Worm (Caenorhabditis elegans): ENCODE data around the gene nhr-180.

The nhr-180 gene

DNA sequence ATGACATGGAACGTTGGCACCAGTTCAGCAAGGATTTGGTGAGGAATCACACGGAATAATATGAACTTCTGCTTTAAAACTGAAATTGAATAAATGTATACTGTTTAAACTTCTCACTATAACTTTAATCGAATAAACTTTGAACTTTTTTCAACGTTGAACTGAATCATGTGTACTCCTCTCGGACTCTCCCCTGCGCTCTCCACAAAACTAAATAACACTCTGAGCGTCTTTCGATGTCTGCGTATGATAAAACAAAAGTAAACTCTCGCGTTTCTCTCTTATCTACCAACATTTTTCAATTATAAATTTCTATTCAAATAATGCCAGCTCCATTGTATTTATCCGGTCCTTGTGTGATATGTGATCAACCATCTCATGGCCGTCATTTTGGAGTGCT is 35.5 kb downstream of the nhr-180 start:
- TF ChIP-seq elt-2 (tag; optimal IDR thresholded peaks at IDR 0.05) (peak; percentile 25), elt-3 (tag; optimal IDR thresholded peaks at IDR 0.05) (no peak), unc-39 (tag; optimal IDR thresholded peaks at IDR 0.05) (no peak), pqm-1 (tag; optimal IDR thresholded peaks at IDR 0.05) (peak; percentile 10), nhr-28 (tag; optimal IDR thresholded peaks at IDR 0.05) (no peak), egl-27 (tag; optimal IDR thresholded peaks at IDR 0.05) (no peak), pha-4 (tag; optimal IDR thresholded peaks at IDR 0.05) (peak; percentile 59), hmg-11 (tag; optimal IDR thresholded peaks at IDR 0.05) (no peak), fos-1 (tag; optimal IDR thresholded peaks at IDR 0.05) (no peak), snpc-4 (tag; optimal IDR thresholded peaks at IDR 0.05) (peak; percentile 8)

DNA sequence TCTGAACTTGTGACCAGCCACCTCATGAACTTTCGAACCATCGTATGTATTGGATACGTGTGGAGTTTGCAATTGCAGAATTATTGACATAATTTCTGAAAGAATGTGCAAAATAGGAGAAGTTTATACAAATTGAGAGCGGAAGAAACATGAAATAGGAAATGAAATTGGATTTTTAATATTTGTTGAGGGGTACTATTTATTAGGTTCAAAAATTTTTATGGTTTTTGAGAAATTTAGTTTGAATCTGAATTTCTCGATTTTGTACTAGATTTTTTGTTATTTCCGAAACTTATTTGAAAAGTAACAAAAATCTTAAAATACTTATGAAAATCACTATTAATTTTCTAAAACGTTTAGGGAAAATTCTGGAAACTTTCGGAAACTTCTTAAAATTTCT is 38.8 kb downstream of the nhr-180 start, which contains the start of gene F48G7.9:
Gene F48G7.9, minus strand, starts transcription at position 101 of the 400 bp plus-strand sequence.
- TF ChIP-seq unc-39 (tag; optimal IDR thresholded peaks at IDR 0.05) (no peak), skn-1 (tag; optimal IDR thresholded peaks at IDR 0.05) (no peak), nhr-23 (tag; optimal IDR thresholded peaks at IDR 0.05) (no peak), pha-4 (tag; optimal IDR thresholded peaks at IDR 0.05) (no peak), fkh-2 (tag; optimal IDR thresholded peaks at IDR 0.05) (no peak), lsy-12 (tag; optimal IDR thresholded peaks at IDR 0.05) (no peak)

DNA sequence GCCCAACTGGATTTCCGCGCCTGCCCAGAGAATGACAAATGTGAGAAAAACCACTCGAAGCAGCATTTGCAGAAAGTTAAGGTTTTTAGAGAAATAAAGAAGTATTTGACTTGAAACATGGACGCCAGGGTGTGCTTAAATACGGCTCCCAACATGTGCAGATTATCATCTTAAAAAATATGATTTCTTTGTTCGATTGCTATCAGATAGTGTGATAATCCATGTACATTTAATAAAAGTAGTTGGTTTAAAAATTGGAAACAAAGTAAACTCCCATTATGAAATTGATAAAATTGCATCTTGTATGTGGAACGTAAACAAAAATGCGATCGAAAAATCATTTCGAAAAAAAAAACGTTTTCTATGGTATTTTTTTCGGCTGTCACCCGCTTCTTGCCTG is 39.7 kb downstream of the nhr-180 start, which contains the start of gene F48G7.8:
Gene F48G7.8, minus strand, starts transcription at position 101 of the 400 bp plus-strand sequence.
- TF ChIP-seq ceh-82 (tag; optimal IDR thresholded peaks at IDR 0.05), result no peak
- TF ChIP-seq elt-3 (tag; optimal IDR thresholded peaks at IDR 0.05), result no peak
- no peak for TF ChIP-seq snpc-4 (tag; optimal IDR thresholded peaks at IDR 0.05)
- no peak for TF ChIP-seq sea-2 (GFP tag; optimal IDR thresholded peaks at IDR 0.05)
- no peak for TF ChIP-seq nhr-43 (tag; optimal IDR thresholded peaks at IDR 0.05; ENCODE audit: poor library complexity, severe bottlenecking)
- TF ChIP-seq egl-27 (tag; optimal IDR thresholded peaks at IDR 0.05), result no peak
- no peak for TF ChIP-seq fos-1 (tag; optimal IDR thresholded peaks at IDR 0.05)
- TF ChIP-seq hmg-11 (tag; optimal IDR thresholded peaks at IDR 0.05), result no peak
- TF ChIP-seq nhr-25 (tag; optimal IDR thresholded peaks at IDR 0.05), result no peak
- TF ChIP-seq eor-1 (tag; optimal IDR thresholded peaks at IDR 0.05), result no peak
- no peak for TF ChIP-seq unc-39 (tag; optimal IDR thresholded peaks at IDR 0.05)
- TF ChIP-seq pqm-1 (tag; optimal IDR thresholded peaks at IDR 0.05), result no peak
- TF ChIP-seq elt-2 (tag; optimal IDR thresholded peaks at IDR 0.05), result no peak
- no peak for TF ChIP-seq egl-5 (tag; optimal IDR thresholded peaks at IDR 0.05)
- TF ChIP-seq nhr-237 (tag; optimal IDR thresholded peaks at IDR 0.05), result no peak
- no peak for TF ChIP-seq ceh-9 (tag; optimal IDR thresholded peaks at IDR 0.05)
- TF ChIP-seq ceh-28 (tag; optimal IDR thresholded peaks at IDR 0.05), result no peak
- no peak for TF ChIP-seq ZK546.5 (tag; optimal IDR thresholded peaks at IDR 0.05)
- no peak for TF ChIP-seq ztf-4 (tag; optimal IDR thresholded peaks at IDR 0.05)

DNA sequence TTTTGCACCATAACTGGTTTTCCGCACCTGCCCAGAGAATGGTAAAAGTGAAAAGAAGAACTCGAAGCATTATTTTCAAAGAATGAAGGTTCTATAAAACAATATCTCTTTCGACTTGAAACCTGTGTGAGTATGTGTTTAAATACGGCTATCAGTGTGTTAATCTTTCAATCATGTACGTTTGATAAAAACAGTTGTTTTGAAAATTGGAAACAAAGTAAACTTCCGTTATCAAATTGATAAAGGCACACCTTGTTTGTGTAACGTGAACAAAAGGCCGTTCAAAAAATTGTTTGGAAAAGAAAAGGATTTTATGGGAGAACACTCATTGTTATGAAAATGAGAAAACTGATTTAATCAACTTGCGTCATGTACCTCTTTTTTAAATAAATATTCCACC is 41.0 kb downstream of the nhr-180 start, which contains the start of gene F48G7.7:
Gene F48G7.7, minus strand, starts transcription at position 101 of the 400 bp plus-strand sequence.
- TF ChIP-seq skn-1 (tag; optimal IDR thresholded peaks at IDR 0.05), result no peak
- TF ChIP-seq nhr-43 (tag; optimal IDR thresholded peaks at IDR 0.05; ENCODE audit: poor library complexity, severe bottlenecking), result no peak
- TF ChIP-seq nhr-67 (tag; optimal IDR thresholded peaks at IDR 0.05), result no peak
- TF ChIP-seq pha-4 (tag; optimal IDR thresholded peaks at IDR 0.05), result no peak
- no peak for TF ChIP-seq egl-27 (tag; optimal IDR thresholded peaks at IDR 0.05)
- TF ChIP-seq unc-62 (GFP tag; optimal IDR thresholded peaks at IDR 0.05), result no peak
- no peak for TF ChIP-seq mdl-1 (tag; optimal IDR thresholded peaks at IDR 0.05)
- no peak for TF ChIP-seq elt-1 (tag; optimal IDR thresholded peaks at IDR 0.05)
- TF ChIP-seq ceh-16 (tag; optimal IDR thresholded peaks at IDR 0.05), result no peak
- no peak for TF ChIP-seq ceh-82 (tag; optimal IDR thresholded peaks at IDR 0.05)
- TF ChIP-seq eor-1 (tag; optimal IDR thresholded peaks at IDR 0.05), result no peak
- TF ChIP-seq daf-12 (tag; optimal IDR thresholded peaks at IDR 0.05), result no peak
- TF ChIP-seq egl-5 (tag; optimal IDR thresholded peaks at IDR 0.05), result no peak
- TF ChIP-seq fos-1 (tag; optimal IDR thresholded peaks at IDR 0.05), result no peak
- TF ChIP-seq mml-1 (tag; optimal IDR thresholded peaks at IDR 0.05), result no peak

DNA sequence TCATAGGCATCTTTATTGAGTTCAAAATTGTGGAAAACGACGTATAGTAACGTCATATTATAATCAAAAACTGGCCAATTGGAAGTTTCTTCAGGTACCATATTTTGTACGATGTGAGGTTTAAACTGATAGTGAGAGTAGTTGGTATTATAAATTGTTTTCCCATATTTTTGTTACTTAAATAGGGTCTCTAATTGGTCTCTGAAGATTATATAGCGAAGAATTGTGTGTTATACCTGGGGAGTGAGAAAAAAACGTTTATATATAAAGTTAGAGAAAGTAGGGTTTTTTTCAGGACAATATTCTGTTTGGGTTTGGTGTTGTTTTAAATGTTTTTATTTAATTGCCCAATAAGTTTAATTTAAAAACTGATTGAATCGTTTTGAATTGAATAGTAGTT is 42.4 kb downstream of the nhr-180 start, which contains the start of gene srt-17:
Gene srt-17, minus strand, starts transcription at position 101 of the 400 bp plus-strand sequence.
- no peak for TF ChIP-seq ceh-9 (tag; optimal IDR thresholded peaks at IDR 0.05)
- TF ChIP-seq mdl-1 (tag; optimal IDR thresholded peaks at IDR 0.05), result no peak
